Comparison of ENCODE assay signal across 1 fruit fly cellular context in the genomic region with DNA sequence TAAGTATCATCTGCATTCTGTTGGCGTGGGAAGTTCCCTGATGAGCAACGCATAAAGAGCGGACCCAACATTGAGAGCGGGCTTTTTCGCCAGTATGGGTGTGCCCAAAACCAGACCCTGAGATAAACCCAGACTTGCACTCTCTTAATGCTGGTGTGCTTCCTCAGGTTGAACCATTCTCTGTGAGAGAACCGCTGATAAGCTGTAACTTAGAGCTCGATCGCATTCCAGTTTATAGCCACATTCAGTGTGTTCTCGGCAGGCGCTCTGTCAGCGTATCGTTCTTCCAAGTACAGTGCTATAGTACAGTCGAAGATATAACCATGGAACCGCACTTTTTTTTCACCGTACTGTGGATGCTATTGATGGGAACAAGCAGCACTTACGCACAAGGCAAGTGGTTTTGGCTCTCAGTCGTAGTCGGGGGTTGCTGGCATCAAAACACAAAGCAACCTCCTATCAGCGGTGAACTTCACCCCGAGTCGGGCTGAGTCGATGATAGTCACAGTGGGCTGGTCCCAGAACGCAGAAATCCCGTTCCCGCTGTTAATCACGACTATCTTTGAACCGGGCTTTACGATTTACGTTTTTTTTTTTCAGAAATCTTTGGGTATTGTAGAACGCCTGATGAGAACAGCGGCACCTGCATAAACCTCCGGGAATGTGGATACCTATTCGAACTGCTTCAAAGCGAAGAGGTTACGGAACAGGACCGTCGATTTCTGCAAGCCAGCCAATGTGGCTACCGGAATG.
A peak's percentile ranks its signal among the peaks of the same experiment; 100 is the strongest.
TF ChIP-seq lines count a peak whose summit lies in the region.

Gene MP1 (plus strand): TSS at position 245 of the 753 bp plus-strand sequence.

TF ChIP-seq in whole organism, embryonic, 481 proteins besides CTCF, POLR2A, EP300 and RAD21 (continued from another document):
- TF ChIP-seq CG11695 (GFP tag; IDR thresholded peaks at IDR 0.05; lab: Robert Waterston, UW), result 0 out of 3 replicates have a peak, but pooled peaks have one; percentile 12
- no peak for TF ChIP-seq CG7839 (tag; optimal IDR thresholded peaks at IDR 0.05; lab: Kevin White, UChicago)
- no peak; the same call in 1 of the 2 replicates for TF ChIP-seq amos (GFP tag; IDR thresholded peaks at IDR 0.05; lab: Robert Waterston, UW; ENCODE audit: partially characterized antibody)
- peak; percentile 8 for TF ChIP-seq nerfin-1 (tag; optimal IDR thresholded peaks at IDR 0.05; lab: Kevin White, UChicago)
- TF ChIP-seq chinmo (GFP tag; IDR thresholded peaks at IDR 0.05; lab: Robert Waterston, UW; ENCODE audit: partially characterized antibody), result peak; percentile 69; the same call in 2 of the 4 replicates
- TF ChIP-seq CG17328 (GFP tag; IDR thresholded peaks at IDR 0.05; lab: Robert Waterston, UW), result no peak
- TF ChIP-seq BEAF-32 (GFP tag; optimal IDR thresholded peaks at IDR 0.05; lab: Kevin White, UChicago), result no peak
- TF ChIP-seq CG13894 (tag; optimal IDR thresholded peaks at IDR 0.05; lab: Kevin White, UChicago), result peak; percentile 49
- no peak for TF ChIP-seq Myb (GFP tag; optimal IDR thresholded peaks at IDR 0.05; lab: Kevin White, UChicago)
- TF ChIP-seq CG34376 (GFP tag; optimal IDR thresholded peaks at IDR 0.05; lab: Kevin White, UChicago), result peak; percentile 79
- TF ChIP-seq da (GFP tag; optimal IDR thresholded peaks at IDR 0.05; lab: Kevin White, UChicago), result no peak
- no peak for TF ChIP-seq tna (GFP tag; IDR thresholded peaks at IDR 0.05; lab: Robert Waterston, UW; ENCODE audit: partially characterized antibody)
- no peak for TF ChIP-seq CG8765 (GFP tag; IDR thresholded peaks at IDR 0.05; lab: Robert Waterston, UW)
- TF ChIP-seq CG12391 (tag; optimal IDR thresholded peaks at IDR 0.05; lab: Kevin White, UChicago), result no peak
- TF ChIP-seq bbx (GFP tag; IDR thresholded peaks at IDR 0.05; lab: Robert Waterston, UW; ENCODE audit: partially characterized antibody), result 0 out of 2 replicates have a peak, but pooled peaks have one; percentile 7
- TF ChIP-seq Rx (GFP tag; IDR thresholded peaks at IDR 0.05; lab: Robert Waterston, UW), result no peak
- TF ChIP-seq disco-r (GFP tag; optimal IDR thresholded peaks at IDR 0.05; lab: Kevin White, UChicago), result no peak
- no peak for TF ChIP-seq Spps (tag; optimal IDR thresholded peaks at IDR 0.05; lab: Kevin White, UChicago)
- no peak for TF ChIP-seq CG4404 (GFP tag; IDR thresholded peaks at IDR 0.05; lab: Robert Waterston, UW)
- no peak for TF ChIP-seq Poxn (GFP tag; IDR thresholded peaks at IDR 0.05; lab: Robert Waterston, UW)
- no peak for TF ChIP-seq CG32772 (GFP tag; IDR thresholded peaks at IDR 0.05; lab: Robert Waterston, UW)
- no peak for TF ChIP-seq CG15269 (tag; optimal IDR thresholded peaks at IDR 0.05; lab: Kevin White, UChicago)
- TF ChIP-seq CG2199 (GFP tag; IDR thresholded peaks at IDR 0.05; lab: Robert Waterston, UW), result peak; percentile 59; the same call in 1 of the 3 replicates
- TF ChIP-seq CG1603 (tag; optimal IDR thresholded peaks at IDR 0.05; lab: Kevin White, UChicago), result no peak
- TF ChIP-seq sna (GFP tag; IDR thresholded peaks at IDR 0.05; lab: Robert Waterston, UW; ENCODE audit: partially characterized antibody), result peak; percentile 23; the same call in 1 of the 2 replicates
- TF ChIP-seq CG9876 (GFP tag; optimal IDR thresholded peaks at IDR 0.05; lab: Kevin White, UChicago), result no peak
- no peak for TF ChIP-seq E2f2 (GFP tag; IDR thresholded peaks at IDR 0.05; lab: Robert Waterston, UW)
- no peak for TF ChIP-seq Oli (tag; optimal IDR thresholded peaks at IDR 0.05; lab: Kevin White, UChicago)
- TF ChIP-seq Fer1 (GFP tag; optimal IDR thresholded peaks at IDR 0.05; lab: Kevin White, UChicago), result peak; percentile 19
- no peak for TF ChIP-seq prd (optimal IDR thresholded peaks at IDR 0.05; lab: Kevin White, UChicago)
- TF ChIP-seq prd (GFP tag; IDR thresholded peaks at IDR 0.05; lab: Robert Waterston, UW), result no peak
- TF ChIP-seq gsb-n (tag; optimal IDR thresholded peaks at IDR 0.05; lab: Kevin White, UChicago), result no peak
- no peak for TF ChIP-seq CG10274 (GFP tag; optimal IDR thresholded peaks at IDR 0.05; lab: Kevin White, UChicago)
- TF ChIP-seq pros (GFP tag; optimal IDR thresholded peaks at IDR 0.05; lab: Kevin White, UChicago), result peak; percentile 47
- TF ChIP-seq rib (GFP tag; IDR thresholded peaks at IDR 0.05; lab: Robert Waterston, UW), result no peak
- no peak for TF ChIP-seq CG3407 (GFP tag; optimal IDR thresholded peaks at IDR 0.05; lab: Kevin White, UChicago)
- TF ChIP-seq Trl (optimal IDR thresholded peaks at IDR 0.05; lab: Kevin White, UChicago), result peak; percentile 65 to 69
- TF ChIP-seq Trl (GFP tag; optimal IDR thresholded peaks at IDR 0.05; lab: Kevin White, UChicago), result no peak
- TF ChIP-seq klu (GFP tag; IDR thresholded peaks at IDR 0.05; lab: Robert Waterston, UW), result no peak
- no peak for TF ChIP-seq cwo (GFP tag; optimal IDR thresholded peaks at IDR 0.05; lab: Kevin White, UChicago)
- no peak for TF ChIP-seq ssp (GFP tag; IDR thresholded peaks at IDR 0.05; lab: Robert Waterston, UW)
- TF ChIP-seq sisA (GFP tag; IDR thresholded peaks at IDR 0.05; lab: Robert Waterston, UW), result no peak
- peak; percentile 82 for TF ChIP-seq Med (GFP tag; lab: Kevin White, UChicago)
- no peak for TF ChIP-seq D (optimal IDR thresholded peaks at IDR 0.05; lab: Kevin White, UChicago)
- TF ChIP-seq D (GFP tag; optimal IDR thresholded peaks at IDR 0.05; lab: Kevin White, UChicago), result no peak
- TF ChIP-seq CG3726 (GFP tag; IDR thresholded peaks at IDR 0.05; lab: Robert Waterston, UW), result no peak
- TF ChIP-seq CG4730 (GFP tag; IDR thresholded peaks at IDR 0.05; lab: Robert Waterston, UW), result no peak
- TF ChIP-seq ci (GFP tag; IDR thresholded peaks at IDR 0.05; lab: Robert Waterston, UW), result no peak
- no peak for TF ChIP-seq CG8290 (GFP tag; optimal IDR thresholded peaks at IDR 0.05; lab: Kevin White, UChicago)
- peak in 1 of 2 experiments; percentile 13 for TF ChIP-seq CG8290 (tag; optimal IDR thresholded peaks at IDR 0.05; lab: Kevin White, UChicago)
- peak; percentile 73 for TF ChIP-seq CG3163 (GFP tag; optimal IDR thresholded peaks at IDR 0.05; lab: Kevin White, UChicago)
- TF ChIP-seq tll (GFP tag; optimal IDR thresholded peaks at IDR 0.05; lab: Kevin White, UChicago), result no peak
- no peak for TF ChIP-seq CG9437 (GFP tag; optimal IDR thresholded peaks at IDR 0.05; lab: Kevin White, UChicago)
- peak; percentile 36 for TF ChIP-seq lbe (GFP tag; optimal IDR thresholded peaks at IDR 0.05; lab: Kevin White, UChicago)
- TF ChIP-seq NK7.1 (GFP tag; optimal IDR thresholded peaks at IDR 0.05; lab: Kevin White, UChicago), result no peak
- TF ChIP-seq row (GFP tag; IDR thresholded peaks at IDR 0.05; lab: Robert Waterston, UW), result no peak
- TF ChIP-seq Ravus (GFP tag; IDR thresholded peaks at IDR 0.05; lab: Robert Waterston, UW), result no peak
- TF ChIP-seq aop (GFP tag; IDR thresholded peaks at IDR 0.05; lab: Robert Waterston, UW), result no peak
- no peak for TF ChIP-seq gem (tag; optimal IDR thresholded peaks at IDR 0.05; lab: Kevin White, UChicago)
- TF ChIP-seq HmgD (GFP tag; optimal IDR thresholded peaks at IDR 0.05; lab: Kevin White, UChicago), result no peak
- peak; percentile 3 for TF ChIP-seq Hand (GFP tag; optimal IDR thresholded peaks at IDR 0.05; lab: Kevin White, UChicago)
- TF ChIP-seq Jarid2 (GFP tag; optimal IDR thresholded peaks at IDR 0.05; lab: Kevin White, UChicago), result no peak
- no peak for TF ChIP-seq gro (GFP tag; optimal IDR thresholded peaks at IDR 0.05; lab: Kevin White, UChicago)
- TF ChIP-seq shn (GFP tag; optimal IDR thresholded peaks at IDR 0.05; lab: Kevin White, UChicago), result no peak
- no peak for TF ChIP-seq fd64A (GFP tag; optimal IDR thresholded peaks at IDR 0.05; lab: Kevin White, UChicago)
- peak; percentile 71 for TF ChIP-seq sens (GFP tag; lab: Kevin White, UChicago)
- TF ChIP-seq Bdp1 (GFP tag; optimal IDR thresholded peaks at IDR 0.05; lab: Kevin White, UChicago), result no peak
- TF ChIP-seq Camta (GFP tag; optimal IDR thresholded peaks at IDR 0.05; lab: Kevin White, UChicago), result no peak
- peak; percentile 73 for TF ChIP-seq nom (GFP tag; optimal IDR thresholded peaks at IDR 0.05; lab: Kevin White, UChicago)
- no peak for TF ChIP-seq cad (GFP tag; optimal IDR thresholded peaks at IDR 0.05; lab: Kevin White, UChicago)
